Fruit fly (Drosophila melanogaster): ENCODE measurements around the gene CG6511.
A peak's percentile ranks its signal among the peaks of the same experiment; 100 is the strongest.

CG6511 gene

dm6 chr3L:8704713-8705412 is 16.3 kb upstream of the CG6511 start:
- TF ChIP-seq CG14711 (tag; optimal IDR thresholded peaks at IDR 0.05) (no peak), pad (GFP tag; optimal IDR thresholded peaks at IDR 0.05) (no peak), CG1620 (GFP tag; optimal IDR thresholded peaks at IDR 0.05) (no peak), CG11617 (GFP tag; optimal IDR thresholded peaks at IDR 0.05) (no peak), CG7045 (GFP tag; optimal IDR thresholded peaks at IDR 0.05) (no peak), CG33017 (tag; optimal IDR thresholded peaks at IDR 0.05) (peak; percentile 7), cic (GFP tag; optimal IDR thresholded peaks at IDR 0.05) (peak; percentile 60), CG12768 (GFP tag; optimal IDR thresholded peaks at IDR 0.05) (peak; percentile 21), CG5204 (GFP tag; optimal IDR thresholded peaks at IDR 0.05) (peak; percentile 21), Clk (GFP tag; optimal IDR thresholded peaks at IDR 0.05) (no peak), Hr96 (GFP tag; optimal IDR thresholded peaks at IDR 0.05) (no peak), ovo (GFP tag; optimal IDR thresholded peaks at IDR 0.05) (no peak), bab1 (GFP tag; optimal IDR thresholded peaks at IDR 0.05) (peak; percentile 64), toe (GFP tag; optimal IDR thresholded peaks at IDR 0.05) (no peak), CG7101 (tag; optimal IDR thresholded peaks at IDR 0.05) (no peak), kay (GFP tag; ENCODE audit: borderline replicate concordance) (peak; percentile 82), Crg-1 (GFP tag; optimal IDR thresholded peaks at IDR 0.05) (no peak), cnc (optimal IDR thresholded peaks at IDR 0.05) (peak; percentile 47 to 49), Mnt (GFP tag; optimal IDR thresholded peaks at IDR 0.05) (peak; percentile 14), tj (GFP tag; optimal IDR thresholded peaks at IDR 0.05) (no peak)

- no peak for TF ChIP-seq CG11617 (GFP tag; optimal IDR thresholded peaks at IDR 0.05)
- no peak for TF ChIP-seq CG5204 (GFP tag; optimal IDR thresholded peaks at IDR 0.05)
- TF ChIP-seq Hr96 (GFP tag; optimal IDR thresholded peaks at IDR 0.05), result no peak
- no peak for TF ChIP-seq Crg-1 (GFP tag; optimal IDR thresholded peaks at IDR 0.05)
- TF ChIP-seq ovo (GFP tag; optimal IDR thresholded peaks at IDR 0.05), result no peak
- TF ChIP-seq CG7045 (GFP tag; optimal IDR thresholded peaks at IDR 0.05), result no peak
- no peak for TF ChIP-seq pad (GFP tag; optimal IDR thresholded peaks at IDR 0.05)
Observed at dm6 chr3L:8707075-8707474, 14.0 kb upstream of the CG6511 start.

DNA sequence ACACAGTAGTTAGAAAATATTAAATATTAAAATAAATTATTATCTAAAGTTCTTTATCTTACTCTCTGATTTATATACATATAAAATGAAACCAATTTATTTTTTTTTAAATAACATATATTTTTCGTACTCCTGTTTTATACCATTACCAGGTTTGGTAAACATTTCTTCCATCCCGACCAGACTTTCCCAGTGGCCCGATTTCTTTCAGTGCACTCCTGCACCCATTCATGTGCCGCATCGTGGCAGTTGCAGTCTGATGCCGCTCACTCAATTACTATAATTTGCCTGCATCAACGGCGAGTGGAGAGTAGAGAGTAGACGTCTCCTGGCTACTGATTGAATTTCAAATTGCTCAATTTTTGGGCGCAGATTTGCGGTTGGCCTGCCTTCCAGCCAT is 13.3 kb upstream of the CG6511 start:
- TF ChIP-seq CG33017 (tag; optimal IDR thresholded peaks at IDR 0.05) (no peak), Mnt (GFP tag; optimal IDR thresholded peaks at IDR 0.05) (no peak), kay (GFP tag; ENCODE audit: borderline replicate concordance) (no peak), ovo (GFP tag; optimal IDR thresholded peaks at IDR 0.05) (no peak), CG14711 (tag; optimal IDR thresholded peaks at IDR 0.05) (no peak), Crg-1 (GFP tag; optimal IDR thresholded peaks at IDR 0.05) (no peak), CG7045 (GFP tag; optimal IDR thresholded peaks at IDR 0.05) (no peak), cic (GFP tag; optimal IDR thresholded peaks at IDR 0.05) (no peak), pad (GFP tag; optimal IDR thresholded peaks at IDR 0.05) (no peak), CG1620 (GFP tag; optimal IDR thresholded peaks at IDR 0.05) (no peak), CG7101 (tag; optimal IDR thresholded peaks at IDR 0.05) (no peak), Hr96 (GFP tag; optimal IDR thresholded peaks at IDR 0.05) (no peak), tj (GFP tag; optimal IDR thresholded peaks at IDR 0.05) (no peak), toe (GFP tag; optimal IDR thresholded peaks at IDR 0.05) (no peak), Clk (GFP tag; optimal IDR thresholded peaks at IDR 0.05) (no peak), CG11617 (GFP tag; optimal IDR thresholded peaks at IDR 0.05) (no peak), cnc (optimal IDR thresholded peaks at IDR 0.05) (no peak), bab1 (GFP tag; optimal IDR thresholded peaks at IDR 0.05) (no peak), CG5204 (GFP tag; optimal IDR thresholded peaks at IDR 0.05) (no peak)

DNA sequence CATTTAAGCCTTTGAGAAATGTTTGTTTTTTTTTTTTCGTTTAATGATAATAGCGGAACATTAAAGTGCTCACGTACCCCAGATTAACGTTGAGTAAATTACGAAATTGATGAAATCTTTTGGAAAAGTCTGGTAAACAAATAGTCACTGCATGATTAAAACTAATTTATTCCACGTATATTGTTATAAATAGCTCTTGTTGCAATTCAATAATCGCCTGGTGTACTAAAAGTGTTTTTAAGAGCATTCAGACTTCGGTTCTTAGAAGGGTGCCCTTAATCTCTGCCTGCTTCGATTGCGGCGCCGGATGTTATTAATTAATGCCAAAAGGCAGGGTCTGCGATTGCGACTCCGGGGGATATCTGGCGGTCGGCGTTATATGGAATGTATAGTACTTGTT is 12.3 kb upstream of the CG6511 start:
- TF ChIP-seq CG11617 (GFP tag; optimal IDR thresholded peaks at IDR 0.05) (no peak), kay (GFP tag; ENCODE audit: borderline replicate concordance) (no peak), CG14711 (tag; optimal IDR thresholded peaks at IDR 0.05) (no peak), CG1620 (GFP tag; optimal IDR thresholded peaks at IDR 0.05) (no peak), cnc (optimal IDR thresholded peaks at IDR 0.05) (no peak), Hr96 (GFP tag; optimal IDR thresholded peaks at IDR 0.05) (no peak), CG7101 (tag; optimal IDR thresholded peaks at IDR 0.05) (no peak), cic (GFP tag; optimal IDR thresholded peaks at IDR 0.05) (no peak), toe (GFP tag; optimal IDR thresholded peaks at IDR 0.05) (no peak), Crg-1 (GFP tag; optimal IDR thresholded peaks at IDR 0.05) (no peak), pad (GFP tag; optimal IDR thresholded peaks at IDR 0.05) (no peak), CG7045 (GFP tag; optimal IDR thresholded peaks at IDR 0.05) (no peak), bab1 (GFP tag; optimal IDR thresholded peaks at IDR 0.05) (no peak), CG5204 (GFP tag; optimal IDR thresholded peaks at IDR 0.05) (no peak), CG12768 (GFP tag; optimal IDR thresholded peaks at IDR 0.05) (no peak)

DNA sequence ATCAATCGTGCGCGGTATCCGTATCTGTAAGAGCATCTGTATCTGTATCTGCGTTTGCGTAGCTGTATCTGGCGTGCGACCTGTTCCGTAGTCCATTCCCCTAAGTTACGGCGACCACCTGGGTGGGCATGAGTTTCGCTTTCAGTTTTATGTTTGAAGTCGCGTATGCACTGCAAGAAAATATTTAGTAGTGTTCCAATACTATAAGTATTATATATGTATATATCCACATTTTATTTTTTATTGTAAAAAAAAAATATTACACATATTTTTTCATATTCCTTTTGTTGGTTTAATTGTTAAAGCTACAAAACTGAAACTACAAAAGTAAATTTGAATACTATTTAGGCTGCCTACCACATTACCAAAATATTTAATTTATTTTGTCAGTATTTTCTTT is 8.2 kb upstream of the CG6511 start:
- no peak for TF ChIP-seq CG12768 (GFP tag; optimal IDR thresholded peaks at IDR 0.05)
- TF ChIP-seq Crg-1 (GFP tag; optimal IDR thresholded peaks at IDR 0.05), result no peak
- TF ChIP-seq CG33017 (tag; optimal IDR thresholded peaks at IDR 0.05), result no peak
- no peak for TF ChIP-seq toe (GFP tag; optimal IDR thresholded peaks at IDR 0.05)

dm6 chr3L:8716013-8716412 is 5.1 kb upstream of the CG6511 start:
- TF ChIP-seq CG1620 (GFP tag; optimal IDR thresholded peaks at IDR 0.05) (no peak), toe (GFP tag; optimal IDR thresholded peaks at IDR 0.05) (no peak), cic (GFP tag; optimal IDR thresholded peaks at IDR 0.05) (no peak), CG33017 (tag; optimal IDR thresholded peaks at IDR 0.05) (no peak), Mnt (GFP tag; optimal IDR thresholded peaks at IDR 0.05) (no peak), CG7101 (tag; optimal IDR thresholded peaks at IDR 0.05) (no peak), tj (GFP tag; optimal IDR thresholded peaks at IDR 0.05) (no peak), CG11617 (GFP tag; optimal IDR thresholded peaks at IDR 0.05) (no peak), CG12768 (GFP tag; optimal IDR thresholded peaks at IDR 0.05) (no peak), pad (GFP tag; optimal IDR thresholded peaks at IDR 0.05) (no peak), Clk (GFP tag; optimal IDR thresholded peaks at IDR 0.05) (no peak), cnc (optimal IDR thresholded peaks at IDR 0.05) (no peak), bab1 (GFP tag; optimal IDR thresholded peaks at IDR 0.05) (no peak), ovo (GFP tag; optimal IDR thresholded peaks at IDR 0.05) (no peak), CG7045 (GFP tag; optimal IDR thresholded peaks at IDR 0.05) (no peak), CG5204 (GFP tag; optimal IDR thresholded peaks at IDR 0.05) (no peak), Crg-1 (GFP tag; optimal IDR thresholded peaks at IDR 0.05) (no peak), kay (GFP tag; ENCODE audit: borderline replicate concordance) (no peak), CG14711 (tag; optimal IDR thresholded peaks at IDR 0.05) (no peak), Hr96 (GFP tag; optimal IDR thresholded peaks at IDR 0.05) (no peak)
